Worm (Caenorhabditis elegans): ENCODE results near the gene ttr-8.

The ttr-8 gene

DNA sequence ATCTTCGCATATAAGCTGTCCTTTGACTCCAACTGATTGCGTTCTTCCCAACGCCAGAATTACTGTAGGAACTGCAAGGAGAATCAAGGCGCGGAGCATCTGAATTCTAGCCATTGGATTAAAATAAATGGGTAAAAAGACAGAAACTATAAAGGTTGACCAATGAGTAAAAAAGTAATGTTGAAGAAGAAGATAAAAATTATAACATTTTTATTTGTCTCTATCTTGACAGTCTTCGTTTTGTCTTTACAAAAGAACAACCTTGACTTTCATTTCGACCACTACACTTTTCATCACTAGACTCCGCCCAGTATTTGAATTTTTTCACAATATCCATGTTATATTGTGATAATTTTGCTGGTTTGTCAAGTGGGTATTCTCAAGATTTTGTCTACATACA lies at the start of gene ttr-8:
ttr-8 (minus strand) TSS at position 101 of the 400 bp plus-strand sequence.
- TF ChIP-seq Y75B8A.6 (GFP tag; IDR thresholded peaks at IDR 0.05) (no peak), lin-1 (GFP tag; IDR thresholded peaks at IDR 0.05) (no peak), lsy-2 (tag; optimal IDR thresholded peaks at IDR 0.05) (no peak), nhr-102 (tag; optimal IDR thresholded peaks at IDR 0.05) (no peak)

- TF ChIP-seq daf-12 (tag; optimal IDR thresholded peaks at IDR 0.05) (no peak), daf-19 (GFP tag; conservative IDR thresholded peaks at IDR 0.05) (no peak), skn-1 (tag; optimal IDR thresholded peaks at IDR 0.05) (no peak), ceh-32 (tag; optimal IDR thresholded peaks at IDR 0.05; ENCODE audit: poor library complexity) (no peak), pqm-1 (tag; optimal IDR thresholded peaks at IDR 0.05) (no peak), D1046.2 (GFP tag; IDR thresholded peaks at IDR 0.05) (no peak), egl-43 (GFP tag; IDR thresholded peaks at IDR 0.05) (no peak), lin-13 (GFP tag; optimal IDR thresholded peaks at IDR 0.05) (no peak), lim-7 (GFP tag; IDR thresholded peaks at IDR 0.05) (no peak), nhr-48 (tag; optimal IDR thresholded peaks at IDR 0.05) (no peak), gei-8 (GFP tag; optimal IDR thresholded peaks at IDR 0.05) (no peak), lin-1 (GFP tag; IDR thresholded peaks at IDR 0.05) (no peak), mes-2 (tag; optimal IDR thresholded peaks at IDR 0.05; ENCODE audit: poor library complexity, severe bottlenecking) (no peak), mxl-3 (GFP tag; optimal IDR thresholded peaks at IDR 0.05) (no peak), Y48G9A.11 (GFP tag; IDR thresholded peaks at IDR 0.05) (no peak), madf-5 (GFP tag; IDR thresholded peaks at IDR 0.05) (no peak), hmg-1.1 (GFP tag; IDR thresholded peaks at IDR 0.05) (no peak), dmd-6 (GFP tag; IDR thresholded peaks at IDR 0.05) (no peak), R02D3.7 (tag; optimal IDR thresholded peaks at IDR 0.05) (no peak)
Observed at ce11 chrIII:7614530-7614929, 49.4 kb upstream of the ttr-8 start, which contains the start of gene T04A6.2. Gene T04A6.2 (plus strand): TSS chrIII:7614830.

DNA sequence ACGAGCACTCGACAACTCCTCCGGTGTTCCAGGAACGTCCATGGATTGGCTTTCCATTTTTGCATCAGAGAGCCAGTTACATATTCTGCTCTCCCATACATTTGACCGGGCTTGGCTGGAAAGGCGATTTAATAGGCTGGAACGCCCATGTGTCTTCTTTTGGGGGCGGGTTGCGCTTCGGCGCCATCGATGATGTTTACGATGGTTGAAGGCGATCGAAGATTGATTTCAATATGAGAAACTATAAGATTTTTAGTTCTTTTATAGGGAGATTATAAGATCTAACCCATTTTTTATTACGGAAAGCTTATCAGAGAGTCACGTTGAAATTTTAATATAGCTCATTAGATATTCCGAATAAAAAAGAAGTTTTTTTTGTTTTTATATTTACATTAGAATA lies 44.0 kb upstream of the ttr-8 start, which contains the start of gene nsph-4.3:
nsph-4.3 (minus strand) TSS at position 101 of the 400 bp plus-strand sequence.
- TF ChIP-seq unc-62 (GFP tag; optimal IDR thresholded peaks at IDR 0.05 in 1 of 2) (peak in 1 of 2 experiments; percentile 21), unc-62 (tag; optimal IDR thresholded peaks at IDR 0.05) (no peak), ceh-44 (GFP tag; IDR thresholded peaks at IDR 0.05) (no peak), duxl-1 (tag; optimal IDR thresholded peaks at IDR 0.05; ENCODE audit: poor library complexity) (no peak), mes-2 (tag; optimal IDR thresholded peaks at IDR 0.05; ENCODE audit: poor library complexity, severe bottlenecking) (no peak), tag-97 (GFP tag; IDR thresholded peaks at IDR 0.05) (no peak)

DNA sequence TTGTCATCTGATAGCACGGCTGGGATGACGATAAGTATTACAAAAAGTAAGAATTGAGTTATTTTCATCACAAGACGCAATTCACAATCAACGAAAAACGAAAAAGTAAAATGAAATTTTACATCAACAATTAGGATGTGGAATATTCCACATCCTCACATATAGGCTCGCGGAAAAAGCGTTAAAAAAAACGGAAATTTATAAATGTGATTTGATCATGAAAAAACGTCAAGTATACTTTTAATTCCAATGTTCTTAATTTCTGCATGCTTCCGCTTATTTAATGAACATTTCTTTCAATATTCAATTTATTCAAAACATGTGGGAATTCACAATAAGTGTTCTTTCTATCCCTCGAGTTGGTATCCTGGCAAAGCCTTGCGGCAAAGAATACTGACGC lies 43.1 kb upstream of the ttr-8 start, which contains the start of gene T04A6.3:
T04A6.3 (minus strand) TSS at position 101 of the 400 bp plus-strand sequence.
- TF ChIP-seq ceh-44 (GFP tag; IDR thresholded peaks at IDR 0.05): no peak
- TF ChIP-seq nhr-77 (tag; optimal IDR thresholded peaks at IDR 0.05): no peak
- no peak for TF ChIP-seq hmg-1.1 (GFP tag; IDR thresholded peaks at IDR 0.05)
- no peak for TF ChIP-seq mdl-1 (tag; optimal IDR thresholded peaks at IDR 0.05)
- TF ChIP-seq F49E8.2 (tag; optimal IDR thresholded peaks at IDR 0.05; ENCODE audit: borderline replicate concordance): no peak
- TF ChIP-seq nhr-111 (GFP tag; optimal IDR thresholded peaks at IDR 0.05): no peak
- TF ChIP-seq dve-1 (tag; optimal IDR thresholded peaks at IDR 0.05; ENCODE audit: insufficient read depth): no peak
- TF ChIP-seq zag-1 (tag; optimal IDR thresholded peaks at IDR 0.05): no peak
- TF ChIP-seq F10B5.3 (tag; optimal IDR thresholded peaks at IDR 0.05): no peak
- TF ChIP-seq snpc-1.2 (GFP tag; IDR thresholded peaks at IDR 0.05): no peak
- TF ChIP-seq zfp-3 (GFP tag; conservative IDR thresholded peaks at IDR 0.05): no peak
- TF ChIP-seq arid-1 (GFP tag; conservative IDR thresholded peaks at IDR 0.05): no peak
- TF ChIP-seq madf-5 (GFP tag; IDR thresholded peaks at IDR 0.05): no peak
- no peak for TF ChIP-seq snpc-4 (tag; optimal IDR thresholded peaks at IDR 0.05)
- TF ChIP-seq mep-1 (tag; optimal IDR thresholded peaks at IDR 0.05): no peak
- no peak for TF ChIP-seq lsy-2 (tag; optimal IDR thresholded peaks at IDR 0.05)
- no peak for TF ChIP-seq T26A8.4 (GFP tag; IDR thresholded peaks at IDR 0.05)
- TF ChIP-seq ama-1 (optimal IDR thresholded peaks at IDR 0.05): no peak
- TF ChIP-seq lin-1 (GFP tag; IDR thresholded peaks at IDR 0.05): no peak
